Fruit fly (Drosophila melanogaster) Kc167 (cell line): ENCODE measurements around the gene CG6420.

Experiments
- Myc ChIP-seq: fragments of >200 bp; optimal IDR thresholded peaks from 2 replicates; lab custom pipeline; 2017; ENCODE audit warnings: missing external identifiers
- insv ChIP-seq: fragments of >200 bp; optimal IDR thresholded peaks from 3 replicates; lab custom pipeline; 2018; ENCODE audit warnings: missing external identifiers
- psq ChIP-seq: fragments of >200 bp; optimal IDR thresholded peaks from 2 replicates; lab custom pipeline; 2017; ENCODE audit warnings: missing external identifiers

DNA sequence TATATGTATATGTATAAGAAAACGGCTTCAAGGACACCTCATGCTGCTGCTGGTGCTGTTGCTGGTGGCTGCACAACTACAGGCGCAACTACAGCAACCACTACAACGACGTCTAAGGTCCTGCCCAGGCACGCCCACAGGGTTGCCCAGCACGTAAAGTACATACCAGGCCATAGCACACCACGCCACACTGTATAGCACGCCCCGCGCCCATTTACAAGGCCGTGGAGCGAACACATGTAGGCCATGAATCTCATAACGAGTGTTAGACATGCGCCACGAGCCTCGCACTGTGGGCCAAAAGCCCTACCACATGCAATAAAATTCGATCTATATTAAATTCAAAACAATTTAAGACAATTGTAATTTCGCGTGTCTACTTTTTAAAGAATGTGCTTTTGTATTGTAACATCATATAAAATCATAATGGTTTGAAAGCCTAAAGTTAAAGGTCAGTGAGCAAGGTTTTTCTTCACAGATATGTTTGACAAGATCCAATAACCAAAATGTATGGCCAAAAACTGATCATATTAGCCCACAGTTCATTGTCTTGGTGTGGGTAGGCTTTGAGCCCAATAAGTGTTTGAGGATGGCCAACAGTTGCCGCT, 53.4 kb downstream of the CG6420 start:
- TF ChIP-seq insv: no peak
- TF ChIP-seq psq (lab: Kevin White, UChicago): no peak
- TF ChIP-seq Myc (lab: Kevin White, UChicago): no peak
